Worm (Caenorhabditis elegans) whole organism, L2 larva: ENCODE measurements around the gene F19G12.4.

ENCODE experiments used
- C34F6.9 ChIP-seq: fragments of 150-350 bp; optimal IDR thresholded peaks from 2 replicates; lab custom pipeline; 2014; ENCODE audit warnings: missing biosample characterization, missing genetic modification characterization
- R02D3.7 ChIP-seq: fragments of 150-350 bp; optimal IDR thresholded peaks from 2 replicates; lab custom pipeline; 2014; ENCODE audit warnings: missing biosample characterization, missing genetic modification characterization
- ZK546.5 ChIP-seq: sonication (generic microtip); optimal IDR thresholded peaks from 2 replicates; lab custom pipeline; 2017; ENCODE audit warnings: missing biosample characterization, missing genetic modification characterization
- alr-1 ChIP-seq: fragments of 150-350 bp; optimal IDR thresholded peaks from 2 replicates; lab custom pipeline; 2014; ENCODE audit warnings: missing biosample characterization, missing genetic modification characterization
- ama-1 ChIP-seq: fragments of 150-350 bp; optimal IDR thresholded peaks from 2 replicates; lab custom pipeline; 2018; ENCODE audit warnings: inconsistent platforms
- blmp-1 ChIP-seq: sonication (generic microtip); optimal IDR thresholded peaks from 2 replicates; lab custom pipeline; 2017; ENCODE audit warnings: missing genetic modification characterization, mild to moderate bottlenecking, missing compliant biosample characterization, antibody characterized with exemption, moderate library complexity; ENCODE audit not compliant: insufficient read depth
- ceh-82 ChIP-seq: fragments of 150-350 bp; optimal IDR thresholded peaks from 2 replicates; lab custom pipeline; 2014; ENCODE audit warnings: missing biosample characterization, missing genetic modification characterization
- crh-2 ChIP-seq: sonication (generic microtip); optimal IDR thresholded peaks from 2 replicates; lab custom pipeline; 2017; ENCODE audit warnings: missing biosample characterization, missing genetic modification characterization
- dmd-4 ChIP-seq: sonication (generic microtip); optimal IDR thresholded peaks from 2 replicates; lab custom pipeline; 2017; ENCODE audit warnings: missing biosample characterization, missing genetic modification characterization
- elt-1 ChIP-seq: fragments of 150-350 bp; optimal IDR thresholded peaks from 2 replicates; lab custom pipeline; 2014; ENCODE audit warnings: missing biosample characterization, missing genetic modification characterization
- fos-1 ChIP-seq: fragments of 150-350 bp; optimal IDR thresholded peaks from 2 replicates; lab custom pipeline; 2014; ENCODE audit warnings: missing biosample characterization, missing genetic modification characterization
- lin-11 ChIP-seq: fragments of 150-350 bp; sonication (generic microtip); optimal IDR thresholded peaks from 2 replicates; lab custom pipeline; 2014; ENCODE audit warnings: missing biosample characterization, missing genetic modification characterization, inconsistent platforms, mixed read lengths
- lin-13 ChIP-seq: fragments of 150-350 bp; optimal IDR thresholded peaks from 2 replicates; lab custom pipeline; 2014; ENCODE audit warnings: missing biosample characterization, missing genetic modification reagents, missing genetic modification characterization
- lin-39 ChIP-seq: fragments of 150-350 bp; optimal IDR thresholded peaks from 2 replicates; lab custom pipeline; 2014; ENCODE audit warnings: missing biosample characterization, missing genetic modification reagents, missing genetic modification characterization
- lsy-2 ChIP-seq, 2 experiments: fragments of 150-350 bp in 1 of 2; sonication (generic microtip) in 1 of 2; optimal IDR thresholded peaks; 2 replicates each; lab custom pipeline; 2014 to 2017; ENCODE audit warnings: missing biosample characterization in 2 of 2, missing genetic modification characterization in 2 of 2
- mab-5 ChIP-seq: fragments of 150-350 bp; optimal IDR thresholded peaks from 2 replicates; lab custom pipeline; 2014; ENCODE audit warnings: missing biosample characterization, missing genetic modification characterization
- mbf-1 ChIP-seq: sonication (generic microtip); optimal IDR thresholded peaks from 2 replicates; lab custom pipeline; 2017; ENCODE audit warnings: missing biosample characterization, missing genetic modification characterization
- mdl-1 ChIP-seq, 2 experiments: fragments of 150-350 bp in 1 of 2; sonication (generic microtip) in 1 of 2; optimal IDR thresholded peaks; 2 replicates each; lab custom pipeline; 2017; ENCODE audit warnings: missing biosample characterization in 2 of 2, missing genetic modification characterization in 2 of 2
- nhr-11 ChIP-seq: fragments of 150-350 bp; optimal IDR thresholded peaks from 2 replicates; lab custom pipeline; 2014; ENCODE audit warnings: missing biosample characterization, missing genetic modification characterization
- nhr-23 ChIP-seq: fragments of 150-350 bp; optimal IDR thresholded peaks from 2 replicates; lab custom pipeline; 2014; ENCODE audit warnings: missing biosample characterization, missing genetic modification reagents, missing genetic modification characterization
- nhr-237 ChIP-seq: fragments of 150-350 bp; optimal IDR thresholded peaks from 2 replicates; lab custom pipeline; 2014; ENCODE audit warnings: missing biosample characterization, missing genetic modification characterization
- nhr-25 ChIP-seq: fragments of 150-350 bp; sonication (generic microtip); optimal IDR thresholded peaks from 3 replicates; lab custom pipeline; 2014; ENCODE audit warnings: missing biosample characterization, missing genetic modification characterization
- peb-1 ChIP-seq: fragments of 150-350 bp; optimal IDR thresholded peaks from 2 replicates; lab custom pipeline; 2014; ENCODE audit warnings: missing biosample characterization, missing genetic modification characterization
- sem-4 ChIP-seq: fragments of 150-350 bp; optimal IDR thresholded peaks from 2 replicates; lab custom pipeline; 2014; ENCODE audit warnings: missing biosample characterization, missing genetic modification reagents, missing genetic modification characterization
- skn-1 ChIP-seq: sonication (generic microtip); optimal IDR thresholded peaks from 2 replicates; lab custom pipeline; 2017; ENCODE audit warnings: missing biosample characterization, missing genetic modification characterization
- snpc-4 ChIP-seq: fragments of 150-350 bp; optimal IDR thresholded peaks from 2 replicates; lab custom pipeline; 2014; ENCODE audit warnings: missing biosample characterization, missing genetic modification characterization
- unc-39 ChIP-seq: fragments of 150-350 bp; optimal IDR thresholded peaks from 2 replicates; lab custom pipeline; 2014; ENCODE audit warnings: missing biosample characterization, missing genetic modification characterization
- unc-55 ChIP-seq: fragments of 150-350 bp; sonication (generic microtip); optimal IDR thresholded peaks from 3 replicates; lab custom pipeline; 2014; ENCODE audit warnings: missing biosample characterization, missing genetic modification reagents, missing genetic modification characterization
- zag-1 ChIP-seq: fragments of 150-350 bp; optimal IDR thresholded peaks from 2 replicates; lab custom pipeline; 2014; ENCODE audit warnings: missing biosample characterization, missing genetic modification characterization
- ztf-1 ChIP-seq: fragments of 200-800 bp; sonication (Bioruptor generic); conservative IDR thresholded peaks from 2 replicates; pipeline ENCODE4 v1.3.6; 2022; ENCODE audit warnings: missing genetic modification characterization, missing compliant biosample characterization
- ztf-11 ChIP-seq: sonication (generic microtip); optimal IDR thresholded peaks from 2 replicates; lab custom pipeline; 2017; ENCODE audit warnings: missing biosample characterization, missing genetic modification characterization

F19G12.4 gene

ce11 chrX:1409224-1409623 is 7.9 kb upstream of the F19G12.4 start:
- no peak for TF ChIP-seq elt-1 (tag; lab: Kevin White, UChicago)
- no peak for TF ChIP-seq nhr-23
- no peak for TF ChIP-seq ama-1 (lab: Kevin White, UChicago)
- TF ChIP-seq mab-5 (tag; lab: Kevin White, UChicago) = no peak
- no peak for TF ChIP-seq lin-11 (tag; lab: Kevin White, UChicago)
- TF ChIP-seq fos-1 (tag; lab: Kevin White, UChicago) = no peak
- no peak for TF ChIP-seq R02D3.7 (tag; lab: Kevin White, UChicago)
- no peak for TF ChIP-seq mbf-1
- no peak for TF ChIP-seq dmd-4
- no peak for TF ChIP-seq ztf-1 (GFP tag; lab: Robert Waterston, UW)
- no peak for TF ChIP-seq skn-1 (tag; lab: Kevin White, UChicago)
- TF ChIP-seq ceh-82 (tag; lab: Kevin White, UChicago) = no peak
- TF ChIP-seq unc-39 (tag; lab: Kevin White, UChicago) = no peak
- TF ChIP-seq snpc-4 (tag; lab: Kevin White, UChicago) = no peak
- TF ChIP-seq blmp-1 (tag; lab: Kevin White, UChicago) = no peak
- TF ChIP-seq crh-2 (tag; lab: Kevin White, UChicago) = no peak
- TF ChIP-seq lin-13 (GFP tag; lab: Kevin White, UChicago) = no peak
- TF ChIP-seq alr-1 (tag; lab: Kevin White, UChicago) = no peak
- no peak for TF ChIP-seq nhr-11 (tag; lab: Kevin White, UChicago)
- no peak for TF ChIP-seq ztf-11 (tag; lab: Kevin White, UChicago)

- TF ChIP-seq elt-1 (tag; lab: Kevin White, UChicago) (no peak), dmd-4 (no peak)
- TF ChIP-seq, all 48 proteins: peak for 0
Measured at ce11 chrX:1410552-1410951, 6.6 kb upstream of the F19G12.4 start, which contains the start of gene abu-2. abu-2 (minus strand) TSS chrX:1410652.

ce11 chrX:1412844-1413243 is 4.3 kb upstream of the F19G12.4 start, which contains the start of gene srh-19:
srh-19 (plus strand) TSS chrX:1413144.
- TF ChIP-seq ZK546.5 (tag; lab: Kevin White, UChicago) (no peak), C34F6.9 (tag; lab: Kevin White, UChicago) (no peak), mab-5 (tag; lab: Kevin White, UChicago) (no peak), ceh-82 (tag; lab: Kevin White, UChicago) (no peak), sem-4 (tag; lab: Kevin White, UChicago) (no peak)

ce11 chrX:1419163-1419696 is 2.1 kb downstream of the F19G12.4 start, which contains the start of gene F19G12.9:
F19G12.9 (plus strand) TSS chrX:1419213.
- TF ChIP-seq blmp-1 (tag; lab: Kevin White, UChicago) (no peak), skn-1 (tag; lab: Kevin White, UChicago) (peak; percentile 89)

ce11 chrX:1420524-1420923 is 3.4 kb downstream of the F19G12.4 start:
- no peak for TF ChIP-seq crh-2 (tag; lab: Kevin White, UChicago)
- peak; percentile 99 for TF ChIP-seq skn-1 (tag; lab: Kevin White, UChicago)

- TF ChIP-seq unc-55 (GFP tag; lab: Kevin White, UChicago) = no peak
- TF ChIP-seq nhr-25 = no peak
- no peak for TF ChIP-seq lsy-2 (tag; optimal IDR thresholded peaks at IDR 0.05; lab: Kevin White, UChicago)
- TF ChIP-seq nhr-23 = no peak
- no peak for TF ChIP-seq nhr-237
- no peak for TF ChIP-seq crh-2 (tag; lab: Kevin White, UChicago)
- TF ChIP-seq lin-39 (tag; lab: Kevin White, UChicago) = no peak
- no peak for TF ChIP-seq blmp-1 (tag; lab: Kevin White, UChicago)
- TF ChIP-seq C34F6.9 (tag; lab: Kevin White, UChicago) = no peak
- TF ChIP-seq mbf-1 = no peak
- TF ChIP-seq zag-1 (tag; lab: Kevin White, UChicago) = no peak
- no peak for TF ChIP-seq peb-1
- TF ChIP-seq alr-1 (tag; lab: Kevin White, UChicago) = no peak
- no peak for TF ChIP-seq mdl-1 (tag; optimal IDR thresholded peaks at IDR 0.05; lab: Kevin White, UChicago)
- TF ChIP-seq fos-1 (tag; lab: Kevin White, UChicago) = no peak
Measured at ce11 chrX:1424509-1424908, 7.4 kb downstream of the F19G12.4 start, which contains the start of gene F19G12.3. F19G12.3 (plus strand) TSS chrX:1424809.
